Worm (Caenorhabditis elegans): ENCODE data around the gene nap-1.

The nap-1 gene

ce11 chrIV:8333954-8333987, 45.3 kb downstream of the nap-1 start, which contains the start of gene his-31:
Gene his-31, minus strand, starts transcription at chrIV:8333983.
- no peak for TF ChIP-seq swsn-7 (tag; optimal IDR thresholded peaks at IDR 0.05)
- TF ChIP-seq mep-1 (tag; optimal IDR thresholded peaks at IDR 0.05) = no peak
- no peak for TF ChIP-seq lin-15B (tag; optimal IDR thresholded peaks at IDR 0.05)
- no peak for TF ChIP-seq lin-35 (GFP tag; optimal IDR thresholded peaks at IDR 0.05)
- no peak for TF ChIP-seq nhr-76 (tag; optimal IDR thresholded peaks at IDR 0.05)
- TF ChIP-seq ceh-88 (GFP tag; IDR thresholded peaks at IDR 0.05) = no peak
- no peak for TF ChIP-seq skn-1 (tag; optimal IDR thresholded peaks at IDR 0.05)
- TF ChIP-seq elt-3 (tag; optimal IDR thresholded peaks at IDR 0.05) = no peak
- TF ChIP-seq aha-1 (tag; optimal IDR thresholded peaks at IDR 0.05) = no peak
- no peak for TF ChIP-seq fkh-8 (tag; optimal IDR thresholded peaks at IDR 0.05)
- no peak for TF ChIP-seq ceh-82 (tag; optimal IDR thresholded peaks at IDR 0.05)
- TF ChIP-seq ceh-8 (GFP tag; optimal IDR thresholded peaks at IDR 0.05) = no peak
- TF ChIP-seq mab-9 (GFP tag; IDR thresholded peaks at IDR 0.05) = no peak
- TF ChIP-seq C34B4.2 (tag; optimal IDR thresholded peaks at IDR 0.05) = no peak
- TF ChIP-seq irx-1 (tag; optimal IDR thresholded peaks at IDR 0.05) = no peak
- TF ChIP-seq nhr-77 (tag; optimal IDR thresholded peaks at IDR 0.05) = no peak
- TF ChIP-seq unc-30 (tag; optimal IDR thresholded peaks at IDR 0.05) = no peak
- TF ChIP-seq ceh-90 (tag; optimal IDR thresholded peaks at IDR 0.05) = no peak
- no peak for TF ChIP-seq mef-2 (tag; optimal IDR thresholded peaks at IDR 0.05)

ce11 chrIV:8333554-8333953, 45.6 kb downstream of the nap-1 start:
- TF ChIP-seq nhr-90 (tag; optimal IDR thresholded peaks at IDR 0.05; ENCODE audit: poor library complexity) (no peak), skn-1 (tag; optimal IDR thresholded peaks at IDR 0.05) (no peak), nhr-84 (tag; optimal IDR thresholded peaks at IDR 0.05) (no peak), egl-27 (tag; optimal IDR thresholded peaks at IDR 0.05) (no peak), ets-5 (GFP tag; IDR thresholded peaks at IDR 0.05) (no peak), C16A3.4 (tag; optimal IDR thresholded peaks at IDR 0.05) (no peak), snu-23 (GFP tag; optimal IDR thresholded peaks at IDR 0.05) (no peak), ceh-8 (GFP tag; optimal IDR thresholded peaks at IDR 0.05) (no peak), vab-15 (tag; optimal IDR thresholded peaks at IDR 0.05) (no peak), zag-1 (tag; optimal IDR thresholded peaks at IDR 0.05) (no peak), nhr-20 (tag; optimal IDR thresholded peaks at IDR 0.05) (no peak), grh-1 (GFP tag; IDR thresholded peaks at IDR 0.05) (no peak), F16B12.6 (tag; optimal IDR thresholded peaks at IDR 0.05) (no peak), irx-1 (tag; optimal IDR thresholded peaks at IDR 0.05) (no peak), elt-3 (tag; optimal IDR thresholded peaks at IDR 0.05) (no peak), nhr-85 (tag) (no peak)

- no peak for TF ChIP-seq lin-39 (tag; optimal IDR thresholded peaks at IDR 0.05)
- TF ChIP-seq fkh-4 (tag; optimal IDR thresholded peaks at IDR 0.05; ENCODE audit: borderline replicate concordance) = no peak
- TF ChIP-seq sup-37 (GFP tag; optimal IDR thresholded peaks at IDR 0.05) = no peak
- TF ChIP-seq efl-1 (optimal IDR thresholded peaks at IDR 0.05) = no peak
- TF ChIP-seq efl-1 (GFP tag; optimal IDR thresholded peaks at IDR 0.05 in 1 of 2) = peak in 1 of 2 experiments; percentile 6
Measured at ce11 chrIV:8333034-8333433, 46.1 kb downstream of the nap-1 start.

ce11 chrIV:8332526-8332925, 46.6 kb downstream of the nap-1 start, which contains the start of gene lys-10:
Gene lys-10, plus strand, starts transcription at chrIV:8332826.
- TF ChIP-seq zag-1 (tag; optimal IDR thresholded peaks at IDR 0.05) (no peak), nhr-76 (tag; optimal IDR thresholded peaks at IDR 0.05) (no peak), snu-23 (GFP tag; optimal IDR thresholded peaks at IDR 0.05) (no peak), nhr-71 (tag; optimal IDR thresholded peaks at IDR 0.05) (no peak), vab-15 (tag; optimal IDR thresholded peaks at IDR 0.05) (no peak), aha-1 (tag; optimal IDR thresholded peaks at IDR 0.05) (no peak), mef-2 (tag; optimal IDR thresholded peaks at IDR 0.05) (no peak), jun-1 (tag; optimal IDR thresholded peaks at IDR 0.05) (no peak), nhr-12 (tag; optimal IDR thresholded peaks at IDR 0.05) (no peak), pax-3 (tag; optimal IDR thresholded peaks at IDR 0.05) (no peak), skn-1 (tag; optimal IDR thresholded peaks at IDR 0.05) (no peak), efl-1 (optimal IDR thresholded peaks at IDR 0.05) (no peak), efl-1 (GFP tag; optimal IDR thresholded peaks at IDR 0.05 in 1 of 2) (no peak), dsc-1 (tag; optimal IDR thresholded peaks at IDR 0.05) (no peak), lin-14 (GFP tag; optimal IDR thresholded peaks at IDR 0.05) (no peak), blmp-1 (tag; optimal IDR thresholded peaks at IDR 0.05) (no peak), nhr-237 (tag; optimal IDR thresholded peaks at IDR 0.05) (no peak), ceh-8 (GFP tag; optimal IDR thresholded peaks at IDR 0.05) (no peak), ztf-4 (tag; optimal IDR thresholded peaks at IDR 0.05) (no peak), efl-3 (GFP tag; optimal IDR thresholded peaks at IDR 0.05) (no peak), ceh-63 (GFP tag; optimal IDR thresholded peaks at IDR 0.05) (no peak)
